Fruit fly (Drosophila melanogaster) whole organism, embryonic: Measurements from ENCODE around the gene CG3198.
A peak's percentile ranks its signal among the peaks of the same experiment; 100 is the strongest.

Experiments used
- Adf1 ChIP-seq: fragments of 200-800 bp; sonication (Bioruptor generic); IDR thresholded peaks from 2 replicates; pipeline ENCODE4 v1.3.6; 2022; ENCODE audit warnings: missing biosample characterization, missing genetic modification characterization
- Asciz ChIP-seq: fragments of 200-800 bp; sonication (Bioruptor generic); optimal IDR thresholded peaks from 2 replicates; lab custom pipeline; 2017; ENCODE audit warnings: missing biosample characterization, mild to moderate bottlenecking, missing genetic modification characterization, missing genetic modification reagents
- BEAF-32 ChIP-seq: fragments of 200-800 bp; sonication (Bioruptor generic); optimal IDR thresholded peaks from 3 replicates; lab custom pipeline; 2017; ENCODE audit warnings: missing biosample characterization, missing genetic modification characterization, mild to moderate bottlenecking, moderate library complexity, missing genetic modification reagents
- CG10959 ChIP-seq: fragments of 200-800 bp; sonication (Bioruptor generic); IDR thresholded peaks from 2 replicates; pipeline ENCODE4 v1.3.6; 2022; ENCODE audit warnings: missing biosample characterization, missing genetic modification characterization
- CG13287 ChIP-seq: fragments of 200-800 bp; sonication (Bioruptor generic); IDR thresholded peaks from 2 replicates; pipeline ENCODE4 v1.3.6; 2022; ENCODE audit warnings: missing biosample characterization, missing genetic modification characterization; ENCODE audit not compliant: partially characterized antibody
- CG13424 ChIP-seq: fragments of 200-800 bp; sonication (Bioruptor generic); optimal IDR thresholded peaks from 2 replicates; lab custom pipeline; 2019; ENCODE audit warnings: missing biosample characterization, mild to moderate bottlenecking, missing genetic modification characterization, moderate library complexity
- CG15269 ChIP-seq: fragments of 200-800 bp; sonication (Bioruptor generic); optimal IDR thresholded peaks from 2 replicates; lab custom pipeline; 2018; ENCODE audit warnings: missing biosample characterization, mild to moderate bottlenecking, missing genetic modification characterization, moderate library complexity
- CG17612 ChIP-seq: fragments of 200-800 bp; sonication (Bioruptor generic); IDR thresholded peaks from 2 replicates; pipeline ENCODE4 v1.3.6; 2022; ENCODE audit warnings: missing biosample characterization, missing genetic modification characterization
- CG18599 ChIP-seq: fragments of 200-800 bp; sonication (Bioruptor generic); optimal IDR thresholded peaks from 3 replicates; lab custom pipeline; 2017; ENCODE audit warnings: missing biosample characterization, missing genetic modification characterization, mild to moderate bottlenecking, moderate library complexity, missing genetic modification reagents
- CG2116 ChIP-seq: fragments of 200-800 bp; sonication (Bioruptor generic); optimal IDR thresholded peaks from 3 replicates; lab custom pipeline; 2018; ENCODE audit warnings: missing biosample characterization, mild to moderate bottlenecking, missing genetic modification characterization
- CG2199 ChIP-seq: fragments of 200-800 bp; sonication (Bioruptor generic); IDR thresholded peaks from 3 replicates; pipeline ENCODE4 v1.3.6; 2022; ENCODE audit warnings: missing biosample characterization, missing genetic modification characterization
- CG3281 ChIP-seq: fragments of 200-800 bp; sonication (Bioruptor generic); optimal IDR thresholded peaks from 3 replicates; lab custom pipeline; 2017; ENCODE audit warnings: missing biosample characterization, mild to moderate bottlenecking, missing genetic modification characterization
- CG34224 ChIP-seq: fragments of 200-800 bp; sonication (Bioruptor generic); IDR thresholded peaks from 3 replicates; pipeline ENCODE4 v1.3.6; 2022; ENCODE audit warnings: missing biosample characterization, missing genetic modification characterization; ENCODE audit not compliant: partially characterized antibody
- CG5180 ChIP-seq: fragments of 200-800 bp; sonication (Bioruptor generic); optimal IDR thresholded peaks from 3 replicates; lab custom pipeline; 2017; ENCODE audit warnings: missing biosample characterization, missing genetic modification characterization, mild to moderate bottlenecking, moderate library complexity, missing genetic modification reagents
- CG5245 ChIP-seq: fragments of 200-800 bp; sonication (Bioruptor generic); optimal IDR thresholded peaks from 3 replicates; lab custom pipeline; 2016; ENCODE audit warnings: missing biosample characterization, missing genetic modification characterization
- CG6765 ChIP-seq: fragments of 200-800 bp; sonication (Bioruptor generic); optimal IDR thresholded peaks from 3 replicates; lab custom pipeline; 2017; ENCODE audit warnings: missing biosample characterization, mild to moderate bottlenecking, missing genetic modification characterization
- CG6854 ChIP-seq: fragments of 200-800 bp; sonication (Bioruptor generic); optimal IDR thresholded peaks from 3 replicates; lab custom pipeline; 2017; ENCODE audit warnings: missing biosample characterization, mild to moderate bottlenecking, missing genetic modification characterization
- CG7372 ChIP-seq: fragments of 200-800 bp; sonication (Bioruptor generic); IDR thresholded peaks from 2 replicates; pipeline ENCODE4 v1.3.6; 2022; ENCODE audit warnings: missing biosample characterization, missing genetic modification characterization
- CG8089 ChIP-seq: fragments of 200-800 bp; sonication (Bioruptor generic); optimal IDR thresholded peaks from 3 replicates; lab custom pipeline; 2016; ENCODE audit warnings: missing biosample characterization, missing genetic modification characterization
- CrebB ChIP-seq: fragments of 200-800 bp; sonication (Bioruptor generic); optimal IDR thresholded peaks from 3 replicates; lab custom pipeline; 2018; ENCODE audit warnings: missing biosample characterization, mild to moderate bottlenecking, missing genetic modification characterization
- D19A ChIP-seq: fragments of 200-800 bp; optimal IDR thresholded peaks from 3 replicates; lab custom pipeline; 2019; ENCODE audit warnings: missing biosample characterization, mild to moderate bottlenecking, missing genetic modification characterization, moderate library complexity
- Dip3 ChIP-seq: fragments of 200-800 bp; sonication (Bioruptor generic); optimal IDR thresholded peaks from 3 replicates; lab custom pipeline; 2016; ENCODE audit warnings: missing biosample characterization, missing genetic modification characterization
- Elba2 ChIP-seq: fragments of 200-800 bp; sonication (Bioruptor generic); optimal IDR thresholded peaks from 3 replicates; lab custom pipeline; 2016; ENCODE audit warnings: missing biosample characterization, missing genetic modification characterization
- Hr3 ChIP-seq: fragments of 200-800 bp; sonication (Bioruptor generic); optimal IDR thresholded peaks from 3 replicates; lab custom pipeline; 2016; ENCODE audit warnings: missing biosample characterization, missing genetic modification characterization
- Hr39 ChIP-seq: fragments of >200 bp; optimal IDR thresholded peaks from 2 replicates; lab custom pipeline; 2017
- Oaz ChIP-seq: fragments of 200-800 bp; sonication (Bioruptor generic); IDR thresholded peaks from 2 replicates; pipeline ENCODE4 v1.3.6; 2022; ENCODE audit warnings: missing biosample characterization, missing genetic modification characterization
- Pdp1 ChIP-seq, 2 experiments: fragments of 200-800 bp; sonication (Bioruptor generic); optimal IDR thresholded peaks; 3 replicates each; lab custom pipeline; 2016; ENCODE audit warnings: missing biosample characterization in 2 of 2, missing genetic modification characterization in 2 of 2, mild to moderate bottlenecking in 1 of 2, moderate library complexity in 1 of 2
- Poxn ChIP-seq: fragments of 200-800 bp; sonication (Bioruptor generic); IDR thresholded peaks from 2 replicates; pipeline ENCODE4 v1.3.6; 2022; ENCODE audit warnings: missing biosample characterization, missing genetic modification characterization
- Rx ChIP-seq: fragments of 200-800 bp; sonication (Bioruptor generic); IDR thresholded peaks from 2 replicates; pipeline ENCODE4 v1.3.6; 2022; ENCODE audit warnings: missing biosample characterization, missing genetic modification characterization
- cg ChIP-seq: fragments of 200-800 bp; sonication (Bioruptor generic); optimal IDR thresholded peaks from 3 replicates; lab custom pipeline; 2019; ENCODE audit warnings: missing biosample characterization, mild to moderate bottlenecking, missing genetic modification characterization, moderate library complexity
- dpn ChIP-seq, 2 experiments: fragments of 200-800 bp; sonication (Bioruptor generic); optimal IDR thresholded peaks; 3 replicates each; lab custom pipeline; 2016; ENCODE audit warnings: missing biosample characterization in 2 of 2, missing genetic modification characterization in 2 of 2
- dysf ChIP-seq: fragments of 200-800 bp; sonication (Bioruptor generic); IDR thresholded peaks from 3 replicates; pipeline ENCODE4 v1.3.6; 2022; ENCODE audit warnings: missing biosample characterization, missing genetic modification characterization
- exex ChIP-seq: fragments of 200-800 bp; sonication (Bioruptor generic); optimal IDR thresholded peaks from 4 replicates; lab custom pipeline; 2018; ENCODE audit warnings: missing biosample characterization, mild to moderate bottlenecking, missing genetic modification characterization, moderate library complexity
- fru ChIP-seq: fragments of >200 bp; optimal IDR thresholded peaks from 2 replicates; lab custom pipeline; 2017
- gem ChIP-seq: fragments of 200-800 bp; sonication (Bioruptor generic); optimal IDR thresholded peaks from 2 replicates; lab custom pipeline; 2019; ENCODE audit warnings: missing biosample characterization, mild to moderate bottlenecking, missing genetic modification characterization, moderate library complexity
- grau ChIP-seq: fragments of 200-800 bp; optimal IDR thresholded peaks from 3 replicates; lab custom pipeline; 2019; ENCODE audit warnings: missing biosample characterization, mild to moderate bottlenecking, missing genetic modification characterization, moderate library complexity
- grn ChIP-seq: fragments of 200-800 bp; sonication (Bioruptor generic); optimal IDR thresholded peaks from 3 replicates; lab custom pipeline; 2017; ENCODE audit warnings: missing biosample characterization, missing genetic modification characterization
- gro ChIP-seq: fragments of 200-800 bp; sonication (Bioruptor generic); optimal IDR thresholded peaks from 2 replicates; lab custom pipeline; 2016; ENCODE audit warnings: missing biosample characterization, missing genetic modification characterization
- hkb ChIP-seq, 2 experiments: fragments of 200-800 bp in 1 of 2; fragments of >200 bp in 1 of 2; sonication (Bioruptor generic) in 1 of 2; IDR thresholded peaks in 1 of 2; optimal IDR thresholded peaks in 1 of 2; 2 replicates each; pipeline versions ENCODE4 v1.3.6 to Lab custom; 2017 to 2022; ENCODE audit warnings: missing biosample characterization in 1 of 2, missing genetic modification characterization in 1 of 2
- nmo ChIP-seq: fragments of 200-800 bp; sonication (Bioruptor generic); optimal IDR thresholded peaks from 2 replicates; lab custom pipeline; 2018; ENCODE audit warnings: missing biosample characterization, mild to moderate bottlenecking, missing genetic modification characterization, moderate library complexity
- nom ChIP-seq: fragments of 200-800 bp; sonication (Bioruptor generic); optimal IDR thresholded peaks from 2 replicates; lab custom pipeline; 2017; ENCODE audit warnings: missing biosample characterization, missing genetic modification characterization, mild to moderate bottlenecking, moderate library complexity, missing genetic modification reagents
- pros ChIP-seq: fragments of 200-800 bp; sonication (Bioruptor generic); optimal IDR thresholded peaks from 3 replicates; lab custom pipeline; 2019; ENCODE audit warnings: missing biosample characterization, mild to moderate bottlenecking, missing genetic modification characterization, moderate library complexity
- schlank ChIP-seq: fragments of 200-800 bp; sonication (Bioruptor generic); optimal IDR thresholded peaks from 2 replicates; lab custom pipeline; 2018; ENCODE audit warnings: missing biosample characterization, mild to moderate bottlenecking, missing genetic modification characterization
- sd ChIP-seq: fragments of 200-800 bp; sonication (Bioruptor generic); optimal IDR thresholded peaks from 3 replicates; lab custom pipeline; 2018; ENCODE audit warnings: missing biosample characterization, mild to moderate bottlenecking, missing genetic modification characterization, moderate library complexity
- vfl ChIP-seq: fragments of 200-800 bp; sonication (Bioruptor generic); optimal IDR thresholded peaks from 2 replicates; lab custom pipeline; 2016; ENCODE audit warnings: missing biosample characterization, missing genetic modification characterization
- vnd ChIP-seq: fragments of 200-800 bp; sonication (Bioruptor generic); IDR thresholded peaks from 3 replicates; pipeline ENCODE4 v1.3.6; 2022; ENCODE audit warnings: missing biosample characterization, missing genetic modification characterization; ENCODE audit not compliant: partially characterized antibody
- z ChIP-seq: fragments of 200-800 bp; sonication (Bioruptor generic); IDR thresholded peaks from 3 replicates; pipeline ENCODE4 v1.3.6; 2022; ENCODE audit warnings: missing biosample characterization, missing genetic modification characterization
- zfh1 ChIP-seq: fragments of 200-800 bp; sonication (Bioruptor generic); IDR thresholded peaks from 3 replicates; pipeline ENCODE4 v1.3.6; 2022; ENCODE audit warnings: missing biosample characterization, missing genetic modification characterization

CG3198 gene

dm6 chrX:6656626-6657558 lies 16.9 kb downstream of the CG3198 start (continued):
- no peak for TF ChIP-seq gro (GFP tag; lab: Kevin White, UChicago)
- peak; percentile 3 for TF ChIP-seq CG2116 (GFP tag; lab: Kevin White, UChicago)
- no peak for TF ChIP-seq vnd (GFP tag; lab: Robert Waterston, UW)
- peak; percentile 5 for TF ChIP-seq cg
- peak; percentile 37 for TF ChIP-seq schlank (tag; lab: Kevin White, UChicago)
- peak; percentile 47 for TF ChIP-seq CG15269 (tag; lab: Kevin White, UChicago)
- TF ChIP-seq Dip3 (GFP tag; lab: Kevin White, UChicago) = no peak
- TF ChIP-seq fru (lab: Kevin White, UChicago) = no peak
- TF ChIP-seq D19A (tag; lab: Kevin White, UChicago) = peak; percentile 42
- peak; percentile 67 for TF ChIP-seq CrebB (tag; lab: Kevin White, UChicago)
- no peak for TF ChIP-seq Hr39 (lab: Kevin White, UChicago)
- TF ChIP-seq Pdp1 (GFP tag; optimal IDR thresholded peaks at IDR 0.05; lab: Kevin White, UChicago) = peak in 1 of 2 experiments; percentile 82
- peak; percentile 71 for TF ChIP-seq grau (tag; lab: Kevin White, UChicago)
- TF ChIP-seq CG7372 (GFP tag; lab: Robert Waterston, UW) = no peak
- no peak for TF ChIP-seq Poxn (GFP tag; lab: Robert Waterston, UW)
- peak; percentile 52 for TF ChIP-seq nmo
- no peak for TF ChIP-seq CG2199 (GFP tag; lab: Robert Waterston, UW)
- TF ChIP-seq CG13287 = peak; percentile 48
- TF ChIP-seq pros (GFP tag; lab: Kevin White, UChicago) = no peak
- TF ChIP-seq BEAF-32 = peak; percentile 11
- TF ChIP-seq Elba2 (GFP tag; lab: Kevin White, UChicago) = no peak
- peak; percentile 53; the same call in 1 of the 3 replicates for TF ChIP-seq dysf (GFP tag; lab: Robert Waterston, UW)
- peak; percentile 15 for TF ChIP-seq grn (GFP tag; lab: Kevin White, UChicago)
- TF ChIP-seq CG5245 (GFP tag; lab: Kevin White, UChicago) = no peak
- peak in 1 of 2 experiments; percentile 11 for TF ChIP-seq dpn (GFP tag; optimal IDR thresholded peaks at IDR 0.05; lab: Kevin White, UChicago)
- TF ChIP-seq Rx (GFP tag; lab: Robert Waterston, UW) = no peak
- peak; percentile 63 for TF ChIP-seq CG6765 (GFP tag; lab: Kevin White, UChicago)
- no peak for TF ChIP-seq z (GFP tag; lab: Robert Waterston, UW)
- peak; percentile 63 for TF ChIP-seq nom (GFP tag; lab: Kevin White, UChicago)
- no peak for TF ChIP-seq CG17612 (GFP tag; lab: Robert Waterston, UW)
- TF ChIP-seq vfl = no peak
- TF ChIP-seq gem (tag; lab: Kevin White, UChicago) = peak; percentile 66
- TF ChIP-seq CG6854 = peak; percentile 54
- peak; percentile 11 for TF ChIP-seq CG5180 (GFP tag; lab: Kevin White, UChicago)
- no peak for TF ChIP-seq CG10959 (GFP tag; lab: Robert Waterston, UW)
- TF ChIP-seq CG8089 (GFP tag; lab: Kevin White, UChicago) = no peak
- TF ChIP-seq Asciz (GFP tag; lab: Kevin White, UChicago) = peak; percentile 41
- no peak for TF ChIP-seq zfh1 (GFP tag; lab: Robert Waterston, UW)
- TF ChIP-seq hkb (optimal IDR thresholded peaks at IDR 0.05; lab: Kevin White, UChicago) = no peak
- TF ChIP-seq hkb (GFP tag; IDR thresholded peaks at IDR 0.05; lab: Robert Waterston, UW) = peak; percentile 64
- peak; percentile 68 for TF ChIP-seq exex
- TF ChIP-seq Adf1 (GFP tag; lab: Robert Waterston, UW) = peak; percentile 18; the same call in 1 of the 2 replicates
- no peak for TF ChIP-seq Oaz
- TF ChIP-seq CG18599 = peak; percentile 78
- TF ChIP-seq sd (tag; lab: Kevin White, UChicago) = peak; percentile 93
- TF ChIP-seq CG13424 (tag; lab: Kevin White, UChicago) = peak; percentile 63
- no peak for TF ChIP-seq CG34224 (GFP tag; lab: Robert Waterston, UW)
- peak; percentile 10 for TF ChIP-seq Hr3
- TF ChIP-seq CG3281 (GFP tag; lab: Kevin White, UChicago) = peak; percentile 54
